Fruit fly (Drosophila melanogaster): ENCODE results near the gene Ccp84Ab.

- no peak for TF ChIP-seq tj (GFP tag; optimal IDR thresholded peaks at IDR 0.05)
- no peak for TF ChIP-seq Crg-1 (GFP tag; optimal IDR thresholded peaks at IDR 0.05)
- TF ChIP-seq CG7101 (tag; optimal IDR thresholded peaks at IDR 0.05) = no peak
- TF ChIP-seq Hr96 (GFP tag; optimal IDR thresholded peaks at IDR 0.05) = no peak
- no peak for TF ChIP-seq CG5204 (GFP tag; optimal IDR thresholded peaks at IDR 0.05)
- TF ChIP-seq kay (GFP tag; ENCODE audit: borderline replicate concordance) = no peak
- TF ChIP-seq Mnt (GFP tag; optimal IDR thresholded peaks at IDR 0.05) = no peak
Measured at dm6 chr3R:6735722-6736121, 33.0 kb upstream of the Ccp84Ab start.
